Worm (Caenorhabditis elegans) whole organism, L1 larva: ENCODE results near the gene ddx-15.
A peak's percentile ranks its signal among the peaks of the same experiment; 100 is the strongest.

Experiments
- C04F5.9 ChIP-seq: sonication (generic microtip); optimal IDR thresholded peaks from 2 replicates; lab custom pipeline; 2016; ENCODE audit warnings: missing genetic modification characterization, missing compliant biosample characterization
- C16A3.4 ChIP-seq: fragments of 150-350 bp; optimal IDR thresholded peaks from 2 replicates; lab custom pipeline; 2014; ENCODE audit warnings: missing biosample characterization, missing genetic modification characterization
- F16B12.6 ChIP-seq: fragments of 150-350 bp; optimal IDR thresholded peaks from 2 replicates; lab custom pipeline; 2014; ENCODE audit warnings: missing biosample characterization, missing genetic modification characterization
- alr-1 ChIP-seq: fragments of 200-800 bp; sonication (Bioruptor generic); optimal IDR thresholded peaks from 2 replicates; lab custom pipeline; 2018; ENCODE audit warnings: borderline replicate concordance, mild to moderate bottlenecking, missing genetic modification characterization, missing compliant biosample characterization
- aly-2 ChIP-seq: fragments of 150-350 bp; optimal IDR thresholded peaks from 2 replicates; lab custom pipeline; 2014; ENCODE audit warnings: missing biosample characterization, missing genetic modification characterization
- ama-1 ChIP-seq: fragments of 150-350 bp; optimal IDR thresholded peaks from 2 replicates; lab custom pipeline; 2014
- ceh-82 ChIP-seq, 3 experiments: fragments of 150-350 bp in 1 of 3; sonication (generic microtip) in 2 of 3; optimal IDR thresholded peaks; 2 replicates each; lab custom pipeline; 2014 to 2017; ENCODE audit warnings: missing biosample characterization in 3 of 3, missing genetic modification characterization in 3 of 3
- ceh-88 ChIP-seq: fragments of 200-800 bp; sonication (Bioruptor generic); IDR thresholded peaks from 2 replicates; pipeline ENCODE4 v1.3.6; 2022; ENCODE audit warnings: missing genetic modification characterization, missing compliant biosample characterization
- ceh-90 ChIP-seq: sonication (generic microtip); optimal IDR thresholded peaks from 2 replicates; lab custom pipeline; 2016; ENCODE audit warnings: missing genetic modification characterization, missing compliant biosample characterization
- ces-1 ChIP-seq: fragments of 150-350 bp; optimal IDR thresholded peaks from 2 replicates; lab custom pipeline; 2014; ENCODE audit warnings: missing biosample characterization, missing genetic modification reagents, missing genetic modification characterization
- dpl-1 ChIP-seq, 3 experiments: fragments of 150-350 bp in 2 of 3; sonication (generic microtip) in 1 of 3; optimal IDR thresholded peaks; 2 replicates each; lab custom pipeline; 2014 to 2017; ENCODE audit warnings: missing biosample characterization in 3 of 3, missing genetic modification characterization in 3 of 3, missing genetic modification reagents in 3 of 3
- efl-1 ChIP-seq, 4 experiments: fragments of 150-350 bp; optimal IDR thresholded peaks in 3 of 4; peaks in 1 of 4; 1 replicate in 1 of 4; 2 replicates in 3 of 4; lab custom pipeline; 2014; ENCODE audit warnings: missing biosample characterization in 2 of 4, missing genetic modification characterization in 2 of 4, missing genetic modification reagents in 2 of 4
- egl-13 ChIP-seq: sonication (generic microtip); optimal IDR thresholded peaks from 2 replicates; lab custom pipeline; 2016; ENCODE audit warnings: missing genotype, missing genetic modification reagents, missing genetic modification characterization, missing compliant biosample characterization
- elt-3 ChIP-seq, 6 experiments: fragments of 150-350 bp in 1 of 6; sonication (generic microtip); optimal IDR thresholded peaks; 2 replicates each; lab custom pipeline; 2017 to 2018; ENCODE audit warnings: missing biosample characterization in 6 of 6, missing genetic modification characterization in 6 of 6, inconsistent platforms in 1 of 6
- fkh-10 ChIP-seq: sonication (generic microtip); optimal IDR thresholded peaks from 2 replicates; lab custom pipeline; 2017; ENCODE audit warnings: missing biosample characterization, missing genetic modification reagents, missing genetic modification characterization
- fkh-4 ChIP-seq: sonication (generic microtip); optimal IDR thresholded peaks from 2 replicates; lab custom pipeline; 2016; ENCODE audit warnings: missing compliant biosample characterization, missing genetic modification characterization, borderline replicate concordance
- fos-1 ChIP-seq: fragments of 150-350 bp; optimal IDR thresholded peaks from 2 replicates; lab custom pipeline; 2014; ENCODE audit warnings: missing biosample characterization, missing genetic modification characterization
- grh-1 ChIP-seq: fragments of 200-800 bp; sonication (Bioruptor generic); IDR thresholded peaks from 2 replicates; pipeline ENCODE4 v1.3.6; 2022; ENCODE audit warnings: missing genetic modification reagents, missing genetic modification characterization, missing compliant biosample characterization
- irx-1 ChIP-seq: sonication (generic microtip); optimal IDR thresholded peaks from 2 replicates; lab custom pipeline; 2016; ENCODE audit warnings: missing genetic modification characterization, missing compliant biosample characterization
- jun-1 ChIP-seq: fragments of 150-350 bp; optimal IDR thresholded peaks from 2 replicates; lab custom pipeline; 2014; ENCODE audit warnings: missing biosample characterization, missing genetic modification reagents, missing genetic modification characterization
- lin-13 ChIP-seq: fragments of 150-350 bp; optimal IDR thresholded peaks from 2 replicates; lab custom pipeline; 2014; ENCODE audit warnings: missing biosample characterization, missing genetic modification reagents, missing genetic modification characterization
- lin-14 ChIP-seq: fragments of 200-800 bp; sonication (Bioruptor generic); optimal IDR thresholded peaks from 2 replicates; lab custom pipeline; 2018; ENCODE audit warnings: mild to moderate bottlenecking, missing genetic modification characterization, moderate library complexity, missing compliant biosample characterization
- lin-15B ChIP-seq: fragments of 150-350 bp; sonication (generic microtip); optimal IDR thresholded peaks from 3 replicates; lab custom pipeline; 2014; ENCODE audit warnings: missing biosample characterization, missing genetic modification characterization
- lin-35 ChIP-seq, 2 experiments: fragments of 150-350 bp; optimal IDR thresholded peaks; 2 replicates each; lab custom pipeline; 2014; ENCODE audit warnings: missing biosample characterization in 2 of 2, missing genetic modification characterization in 2 of 2, missing genetic modification reagents in 2 of 2
- lin-39 ChIP-seq: fragments of 150-350 bp; optimal IDR thresholded peaks from 2 replicates; lab custom pipeline; 2014; ENCODE audit warnings: missing biosample characterization, missing genetic modification reagents, missing genetic modification characterization
- lir-3 ChIP-seq: sonication (generic microtip); optimal IDR thresholded peaks from 2 replicates; lab custom pipeline; 2016; ENCODE audit warnings: mild to moderate bottlenecking, missing genetic modification characterization, moderate library complexity, missing compliant biosample characterization; ENCODE audit not compliant: poor library complexity
- lsy-2 ChIP-seq, 2 experiments: fragments of 150-350 bp; optimal IDR thresholded peaks; 2 replicates each; lab custom pipeline; 2014; ENCODE audit warnings: missing biosample characterization in 2 of 2, missing genetic modification characterization in 2 of 2
- mep-1 ChIP-seq: fragments of 150-350 bp; optimal IDR thresholded peaks from 2 replicates; lab custom pipeline; 2014; ENCODE audit warnings: missing biosample characterization, missing genetic modification characterization
- nhr-11 ChIP-seq: fragments of 150-350 bp; optimal IDR thresholded peaks from 2 replicates; lab custom pipeline; 2014; ENCODE audit warnings: missing biosample characterization, missing genetic modification characterization
- nhr-12 ChIP-seq: sonication (generic microtip); optimal IDR thresholded peaks from 2 replicates; lab custom pipeline; 2017; ENCODE audit warnings: missing biosample characterization, missing genetic modification characterization
- nhr-19 ChIP-seq: fragments of 200-800 bp; sonication (Bioruptor generic); conservative IDR thresholded peaks from 2 replicates; pipeline ENCODE4 v1.3.6; 2022; ENCODE audit warnings: missing genetic modification characterization, missing compliant biosample characterization
- nhr-20 ChIP-seq: sonication (generic microtip); optimal IDR thresholded peaks from 2 replicates; lab custom pipeline; 2016; ENCODE audit warnings: mild to moderate bottlenecking, missing genetic modification characterization, missing compliant biosample characterization
- nhr-47 ChIP-seq: sonication (generic microtip); optimal IDR thresholded peaks from 2 replicates; lab custom pipeline; 2016; ENCODE audit warnings: mild to moderate bottlenecking, missing genetic modification characterization, moderate library complexity, missing compliant biosample characterization
- nhr-71 ChIP-seq: sonication (generic microtip); optimal IDR thresholded peaks from 2 replicates; lab custom pipeline; 2016; ENCODE audit warnings: mild to moderate bottlenecking, missing genetic modification characterization, moderate library complexity, missing compliant biosample characterization
- nhr-76 ChIP-seq: sonication (generic microtip); optimal IDR thresholded peaks from 2 replicates; lab custom pipeline; 2017; ENCODE audit warnings: missing biosample characterization, missing genetic modification characterization
- nhr-85 ChIP-seq: sonication (generic microtip); peaks from one replicate; lab custom pipeline; 2016; ENCODE audit warnings: missing genetic modification characterization, inconsistent platforms, missing compliant biosample characterization
- nhr-90 ChIP-seq: sonication (generic microtip); optimal IDR thresholded peaks from 2 replicates; lab custom pipeline; 2016; ENCODE audit warnings: mild to moderate bottlenecking, missing genetic modification characterization, missing compliant biosample characterization; ENCODE audit not compliant: poor library complexity
- pqm-1 ChIP-seq: sonication (generic microtip); optimal IDR thresholded peaks from 3 replicates; lab custom pipeline; 2017; ENCODE audit warnings: missing biosample characterization, missing genetic modification characterization
- rnt-1 ChIP-seq: sonication (generic microtip); optimal IDR thresholded peaks from 2 replicates; lab custom pipeline; 2016; ENCODE audit warnings: mild to moderate bottlenecking, missing genetic modification characterization, moderate library complexity, missing compliant biosample characterization
- skn-1 ChIP-seq: fragments of 150-350 bp; optimal IDR thresholded peaks from 2 replicates; lab custom pipeline; 2014; ENCODE audit warnings: missing biosample characterization, missing genetic modification characterization
- snpc-4 ChIP-seq: fragments of 150-350 bp; optimal IDR thresholded peaks from 2 replicates; lab custom pipeline; 2014; ENCODE audit warnings: missing biosample characterization, missing genetic modification characterization
- snu-23 ChIP-seq: sonication (generic microtip); optimal IDR thresholded peaks from 2 replicates; lab custom pipeline; 2016; ENCODE audit warnings: missing genetic modification characterization, missing compliant biosample characterization
- sup-37 ChIP-seq: fragments of 200-800 bp; sonication (Bioruptor generic); optimal IDR thresholded peaks from 2 replicates; lab custom pipeline; 2018; ENCODE audit warnings: mild to moderate bottlenecking, missing genetic modification characterization, missing compliant biosample characterization
- swsn-7 ChIP-seq: sonication (generic microtip); optimal IDR thresholded peaks from 2 replicates; lab custom pipeline; 2016; ENCODE audit warnings: missing genetic modification characterization, missing compliant biosample characterization
- tbx-2 ChIP-seq: sonication (generic microtip); optimal IDR thresholded peaks from 2 replicates; lab custom pipeline; 2016; ENCODE audit warnings: missing genetic modification characterization, missing compliant biosample characterization
- tlp-1 ChIP-seq: fragments of 150-350 bp; optimal IDR thresholded peaks from 2 replicates; lab custom pipeline; 2014; ENCODE audit warnings: missing biosample characterization, missing genetic modification characterization
- unc-62 ChIP-seq: fragments of 150-350 bp; optimal IDR thresholded peaks from 2 replicates; lab custom pipeline; 2014; ENCODE audit warnings: missing biosample characterization, missing genetic modification reagents, missing genetic modification characterization
- unc-98 ChIP-seq: fragments of 200-800 bp; sonication (Bioruptor generic); IDR thresholded peaks from 2 replicates; pipeline ENCODE4 v1.3.6; 2022; ENCODE audit warnings: missing genetic modification characterization, missing compliant biosample characterization
- zag-1 ChIP-seq: fragments of 150-350 bp; optimal IDR thresholded peaks from 2 replicates; lab custom pipeline; 2014; ENCODE audit warnings: missing biosample characterization, missing genetic modification characterization
- zip-4 ChIP-seq: fragments of 200-800 bp; sonication (Bioruptor generic); optimal IDR thresholded peaks from 2 replicates; lab custom pipeline; 2018; ENCODE audit warnings: mild to moderate bottlenecking, missing genetic modification characterization, moderate library complexity, missing compliant biosample characterization
- ztf-11 ChIP-seq, 2 experiments: sonication (generic microtip); optimal IDR thresholded peaks; 2 replicates each; lab custom pipeline; 2016 to 2017; ENCODE audit warnings: missing genetic modification characterization in 2 of 2, missing biosample characterization in 1 of 2, missing compliant biosample characterization in 1 of 2
- ztf-4 ChIP-seq: fragments of 150-350 bp; optimal IDR thresholded peaks from 2 replicates; lab custom pipeline; 2014; ENCODE audit warnings: missing biosample characterization, missing genetic modification characterization

Gene ddx-15

ce11 chrIII:5601999-5602398 lies 10.5 kb upstream of the ddx-15 start:
- TF ChIP-seq fkh-4 (tag; lab: Kevin White, UChicago) (no peak), ceh-88 (GFP tag; lab: Robert Waterston, UW) (peak; percentile 39; the same call in 1 of the 2 replicates), egl-13 (tag; lab: Kevin White, UChicago) (no peak), unc-62 (GFP tag; lab: Kevin White, UChicago) (no peak), nhr-90 (peak; percentile 78), fkh-10 (GFP tag; lab: Kevin White, UChicago) (no peak), skn-1 (tag; lab: Kevin White, UChicago) (peak; percentile 58), lin-13 (GFP tag; lab: Kevin White, UChicago) (peak; percentile 48), ama-1 (lab: Kevin White, UChicago) (peak; percentile 6), zip-4 (GFP tag; lab: Kevin White, UChicago) (peak; percentile 17), swsn-7 (tag; lab: Kevin White, UChicago) (peak; percentile 75), ceh-90 (tag; lab: Kevin White, UChicago) (peak; percentile 7), ces-1 (GFP tag; lab: Kevin White, UChicago) (no peak), lin-15B (tag; lab: Kevin White, UChicago) (peak; percentile 34), snpc-4 (tag; lab: Kevin White, UChicago) (peak; percentile 54), ztf-11 (tag; optimal IDR thresholded peaks at IDR 0.05; lab: Kevin White, UChicago) (peak in 1 of 2 experiments; percentile 38), aly-2 (peak; percentile 58), lsy-2 (tag; optimal IDR thresholded peaks at IDR 0.05; lab: Kevin White, UChicago) (peak; percentile 55 to 70), lir-3 (peak; percentile 64), jun-1 (tag; lab: Kevin White, UChicago) (peak; percentile 72), C04F5.9 (tag; lab: Kevin White, UChicago) (peak; percentile 25), mep-1 (tag; lab: Kevin White, UChicago) (peak; percentile 81), fos-1 (peak; percentile 16), zag-1 (no peak), elt-3 (tag; optimal IDR thresholded peaks at IDR 0.05; lab: Kevin White, UChicago) (peak in 2 of 6 experiments; percentile 24 to 58), nhr-12 (tag; lab: Kevin White, UChicago) (no peak), tbx-2 (tag; lab: Kevin White, UChicago) (peak; percentile 69), nhr-71 (peak; percentile 83), snu-23 (peak; percentile 88), nhr-20 (peak; percentile 82), irx-1 (peak; percentile 62), nhr-85 (tag; lab: Kevin White, UChicago) (peak; percentile 74), pqm-1 (tag; lab: Kevin White, UChicago) (no peak), C16A3.4 (tag; lab: Kevin White, UChicago) (peak; percentile 73), lin-14 (GFP tag; lab: Kevin White, UChicago) (peak; percentile 66), lin-39 (tag; lab: Kevin White, UChicago) (peak; percentile 12), ztf-4 (tag; lab: Kevin White, UChicago) (peak; percentile 2), nhr-47 (tag; lab: Kevin White, UChicago) (peak; percentile 81), efl-1 (optimal IDR thresholded peaks at IDR 0.05; lab: Kevin White, UChicago) (peak; percentile 67 to 71), efl-1 (GFP tag; optimal IDR thresholded peaks at IDR 0.05 in 1 of 2; lab: Kevin White, UChicago) (peak; percentile 52 to 97), nhr-76 (tag; lab: Kevin White, UChicago) (peak; percentile 44), nhr-11 (no peak), tlp-1 (tag; lab: Kevin White, UChicago) (no peak), F16B12.6 (peak; percentile 15), lin-35 (GFP tag; optimal IDR thresholded peaks at IDR 0.05; lab: Kevin White, UChicago) (peak; percentile 67 to 87), rnt-1 (tag; lab: Kevin White, UChicago) (peak; percentile 88), nhr-19 (GFP tag; lab: Robert Waterston, UW) (peak; percentile 82), grh-1 (GFP tag; lab: Robert Waterston, UW) (peak; percentile 33; the same call in 1 of the 2 replicates), unc-98 (GFP tag; lab: Robert Waterston, UW) (peak; percentile 56; the same call in 1 of the 2 replicates), sup-37 (GFP tag; lab: Kevin White, UChicago) (peak; percentile 43), dpl-1 (GFP tag; optimal IDR thresholded peaks at IDR 0.05; lab: Kevin White, UChicago) (peak; percentile 8 to 59 (median 58)), ceh-82 (tag; optimal IDR thresholded peaks at IDR 0.05; lab: Kevin White, UChicago) (peak; percentile 50 to 62 (median 58)), alr-1 (tag; lab: Kevin White, UChicago) (no peak)
